Fruit fly (Drosophila melanogaster): ENCODE measurements around the gene CG43335.
A peak's percentile ranks its signal among the peaks of the same experiment; 100 is the strongest.

Gene CG43335

DNA sequence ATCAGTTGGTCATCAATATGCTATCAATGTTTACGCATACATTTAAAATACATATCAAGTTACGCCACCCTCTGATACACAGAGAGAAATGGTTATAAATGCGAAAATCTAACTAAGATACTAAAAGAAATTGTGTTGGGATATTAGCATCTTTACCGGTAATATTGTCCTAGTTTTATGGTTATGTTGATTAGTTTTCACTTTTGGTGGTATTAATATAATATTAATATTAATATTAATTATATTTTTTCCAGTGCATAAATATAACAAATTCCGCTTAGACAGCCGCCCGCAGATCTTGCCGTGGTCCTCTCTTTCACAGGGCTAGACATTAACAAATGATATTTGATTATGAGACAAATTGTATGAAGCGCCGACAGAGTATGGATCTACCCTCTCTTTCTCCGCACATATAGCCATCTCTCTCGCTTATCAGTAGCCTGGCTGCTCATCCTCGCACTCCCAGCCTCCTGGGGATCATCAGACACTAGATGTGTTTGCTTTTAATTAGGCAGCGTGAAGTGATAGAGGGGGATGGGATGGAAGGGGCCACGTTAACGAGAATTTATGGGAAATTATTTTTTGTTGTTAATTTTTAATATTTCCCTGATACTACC lies 17.5 kb downstream of the CG43335 start (continued):
- peak; percentile 55; the same call in 1 of the 2 replicates for TF ChIP-seq CG8765 (GFP tag; IDR thresholded peaks at IDR 0.05)
- TF ChIP-seq CG5245 (GFP tag; optimal IDR thresholded peaks at IDR 0.05) = peak; percentile 20
- TF ChIP-seq CG10543 (GFP tag; optimal IDR thresholded peaks at IDR 0.05) = no peak
- TF ChIP-seq da (GFP tag; optimal IDR thresholded peaks at IDR 0.05) = no peak
- no peak for TF ChIP-seq NC2β (GFP tag; optimal IDR thresholded peaks at IDR 0.05)
- peak; percentile 30 for TF ChIP-seq CG4820 (GFP tag; optimal IDR thresholded peaks at IDR 0.05)
- TF ChIP-seq C15 (GFP tag; IDR thresholded peaks at IDR 0.05) = no peak
- no peak for TF ChIP-seq chinmo (GFP tag; IDR thresholded peaks at IDR 0.05; ENCODE audit: partially characterized antibody)
- TF ChIP-seq Med (GFP tag) = peak; percentile 63
- TF ChIP-seq pum (GFP tag; optimal IDR thresholded peaks at IDR 0.05) = no peak
- no peak for TF ChIP-seq jigr1 (GFP tag; IDR thresholded peaks at IDR 0.05)
- no peak for TF ChIP-seq Rx (GFP tag; IDR thresholded peaks at IDR 0.05)
- no peak for TF ChIP-seq Bteb2 (GFP tag; optimal IDR thresholded peaks at IDR 0.05)
- no peak for TF ChIP-seq CG1024 (GFP tag; IDR thresholded peaks at IDR 0.05)
- no peak for TF ChIP-seq MTF-1 (GFP tag; optimal IDR thresholded peaks at IDR 0.05; ENCODE audit: borderline replicate concordance)
- no peak for TF ChIP-seq dysf (GFP tag; IDR thresholded peaks at IDR 0.05)
- TF ChIP-seq eyg (GFP tag; optimal IDR thresholded peaks at IDR 0.05) = no peak
- peak; percentile 82 for TF ChIP-seq CG18262 (tag; optimal IDR thresholded peaks at IDR 0.05)
- no peak for TF ChIP-seq CG5180 (GFP tag; optimal IDR thresholded peaks at IDR 0.05)
- peak; percentile 84 for TF ChIP-seq CG2712 (tag; optimal IDR thresholded peaks at IDR 0.05)
- no peak for TF ChIP-seq Dad (GFP tag; optimal IDR thresholded peaks at IDR 0.05)
- no peak for TF ChIP-seq chm (GFP tag; IDR thresholded peaks at IDR 0.05)
- TF ChIP-seq Fer1 (GFP tag; optimal IDR thresholded peaks at IDR 0.05) = no peak
- TF ChIP-seq grau (tag; optimal IDR thresholded peaks at IDR 0.05) = peak; percentile 48
- no peak for TF ChIP-seq Scr (GFP tag; IDR thresholded peaks at IDR 0.05; ENCODE audit: partially characterized antibody)
- no peak for TF ChIP-seq luna (GFP tag; optimal IDR thresholded peaks at IDR 0.05)
- peak; percentile 1 for TF ChIP-seq CG6654 (GFP tag; optimal IDR thresholded peaks at IDR 0.05)
- TF ChIP-seq CG7963 (GFP tag; IDR thresholded peaks at IDR 0.05; ENCODE audit: partially characterized antibody) = no peak
- TF ChIP-seq HLH54F (GFP tag; optimal IDR thresholded peaks at IDR 0.05) = no peak
- TF ChIP-seq sqz (GFP tag; optimal IDR thresholded peaks at IDR 0.05) = peak; percentile 11
- no peak for TF ChIP-seq h (optimal IDR thresholded peaks at IDR 0.05)
- TF ChIP-seq CG15011 (GFP tag; optimal IDR thresholded peaks at IDR 0.05) = no peak
- TF ChIP-seq CG15073 (GFP tag; optimal IDR thresholded peaks at IDR 0.05) = no peak
- no peak for TF ChIP-seq CG17186 (GFP tag; optimal IDR thresholded peaks at IDR 0.05)
- TF ChIP-seq E2f2 (GFP tag; IDR thresholded peaks at IDR 0.05) = no peak
- no peak for TF ChIP-seq CG14050 (GFP tag; IDR thresholded peaks at IDR 0.05)
- no peak for TF ChIP-seq pros (GFP tag; optimal IDR thresholded peaks at IDR 0.05)
- peak; percentile 14; the same call in 1 of the 2 replicates for TF ChIP-seq lmd (GFP tag; IDR thresholded peaks at IDR 0.05)
- TF ChIP-seq Abd-B (GFP tag; optimal IDR thresholded peaks at IDR 0.05) = peak; percentile 30
- TF ChIP-seq B-H2 (GFP tag; optimal IDR thresholded peaks at IDR 0.05) = no peak
- no peak for TF ChIP-seq gt (GFP tag; IDR thresholded peaks at IDR 0.05)
- TF ChIP-seq CG1647 (GFP tag; optimal IDR thresholded peaks at IDR 0.05) = no peak
- TF ChIP-seq tap (tag; optimal IDR thresholded peaks at IDR 0.05) = peak; percentile 21
- TF ChIP-seq Blimp-1 (GFP tag; optimal IDR thresholded peaks at IDR 0.05) = peak; percentile 71
- no peak for TF ChIP-seq CG11560 (tag; IDR thresholded peaks at IDR 0.05)
- no peak for TF ChIP-seq CG33213 (GFP tag; optimal IDR thresholded peaks at IDR 0.05)
- TF ChIP-seq gem (tag; optimal IDR thresholded peaks at IDR 0.05) = peak; percentile 79
- no peak for TF ChIP-seq rib (GFP tag; IDR thresholded peaks at IDR 0.05)
- TF ChIP-seq CTCF (GFP tag; optimal IDR thresholded peaks at IDR 0.05) = no peak
- TF ChIP-seq abd-A (tag; optimal IDR thresholded peaks at IDR 0.05) = no peak
- TF ChIP-seq ci (GFP tag; IDR thresholded peaks at IDR 0.05) = peak; percentile 43; the same call in 1 of the 3 replicates
- no peak for TF ChIP-seq NK7.1 (GFP tag; optimal IDR thresholded peaks at IDR 0.05)
